Fruit fly (Drosophila melanogaster): ENCODE results near the gene CG34106.

DNA sequence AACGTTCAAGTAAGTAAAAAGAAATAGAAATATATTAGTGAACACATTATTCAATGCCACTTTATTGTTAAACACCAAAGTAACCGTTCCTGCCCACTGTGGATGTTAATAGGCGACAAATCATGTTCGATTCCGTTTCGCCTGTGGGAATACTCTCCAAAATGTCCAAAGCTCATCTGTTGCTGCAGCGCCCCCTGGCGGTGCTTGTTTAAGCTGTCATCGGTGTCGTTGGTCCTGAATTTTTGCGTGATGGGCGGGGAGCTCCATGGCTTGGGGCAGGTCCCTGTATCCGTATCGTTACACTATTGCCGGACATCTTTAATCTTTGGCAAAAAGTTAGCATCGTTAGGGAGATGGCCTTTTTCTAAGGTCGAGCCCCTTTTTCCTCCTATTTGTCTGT, 71.0 kb downstream of the CG34106 start:
- TF ChIP-seq CG13204 (GFP tag; optimal IDR thresholded peaks at IDR 0.05) (no peak), Ets98B (GFP tag; IDR thresholded peaks at IDR 0.05) (no peak), CG4496 (GFP tag; IDR thresholded peaks at IDR 0.05) (no peak), CG17806 (tag; optimal IDR thresholded peaks at IDR 0.05) (no peak), CG12605 (GFP tag; IDR thresholded peaks at IDR 0.05) (no peak), D1 (tag; optimal IDR thresholded peaks at IDR 0.05) (no peak), Pif1A (GFP tag; optimal IDR thresholded peaks at IDR 0.05) (no peak), CG34367 (tag; optimal IDR thresholded peaks at IDR 0.05) (no peak), EcR (GFP tag; optimal IDR thresholded peaks at IDR 0.05) (no peak), Snoo (tag; optimal IDR thresholded peaks at IDR 0.05) (no peak), CG10348 (GFP tag; IDR thresholded peaks at IDR 0.05) (no peak)
